Worm (Caenorhabditis elegans) whole organism, L4 larva: ENCODE data around the gene srv-1.

Experiments
- egl-27 ChIP-seq: sonication (generic microtip); optimal IDR thresholded peaks from 3 replicates; lab custom pipeline; 2017; ENCODE audit warnings: missing biosample characterization, missing genetic modification reagents, missing genetic modification characterization
- fos-1 ChIP-seq: fragments of 150-350 bp; optimal IDR thresholded peaks from 2 replicates; lab custom pipeline; 2014; ENCODE audit warnings: missing biosample characterization, missing genetic modification characterization
- mdl-1 ChIP-seq, 2 experiments: fragments of 150-350 bp in 1 of 2; sonication (generic microtip) in 1 of 2; optimal IDR thresholded peaks; 2 replicates each; lab custom pipeline; 2014 to 2017; ENCODE audit warnings: missing biosample characterization in 2 of 2, missing genetic modification characterization in 2 of 2
- nhr-237 ChIP-seq: sonication (generic microtip); optimal IDR thresholded peaks from 2 replicates; lab custom pipeline; 2017; ENCODE audit warnings: missing biosample characterization, missing genetic modification characterization
- nhr-77 ChIP-seq: fragments of 150-350 bp; optimal IDR thresholded peaks from 2 replicates; lab custom pipeline; 2014; ENCODE audit warnings: missing biosample characterization, missing genetic modification characterization
- php-3 ChIP-seq: fragments of 200-800 bp; sonication (Bioruptor generic); IDR thresholded peaks from 2 replicates; pipeline ENCODE4 v1.3.6; 2022; ENCODE audit warnings: missing genetic modification reagents, missing genetic modification characterization, missing compliant biosample characterization
- zag-1 ChIP-seq: fragments of 150-350 bp; optimal IDR thresholded peaks from 2 replicates; lab custom pipeline; 2014; ENCODE audit warnings: missing biosample characterization, missing genetic modification characterization

ce11 chrIII:6884203-6884602, 34.0 kb downstream of the srv-1 start, which contains the start of gene med-2:
- TF ChIP-seq php-3 (GFP tag; lab: Robert Waterston, UW) (no peak), nhr-237 (tag; lab: Kevin White, UChicago) (no peak), mdl-1 (tag; optimal IDR thresholded peaks at IDR 0.05; lab: Kevin White, UChicago) (no peak), fos-1 (tag; lab: Kevin White, UChicago) (no peak), egl-27 (tag; lab: Kevin White, UChicago) (no peak), zag-1 (no peak), nhr-77 (tag; lab: Kevin White, UChicago) (no peak)
